Fruit fly (Drosophila melanogaster): ENCODE measurements around the gene CG14391.

The CG14391 gene

DNA sequence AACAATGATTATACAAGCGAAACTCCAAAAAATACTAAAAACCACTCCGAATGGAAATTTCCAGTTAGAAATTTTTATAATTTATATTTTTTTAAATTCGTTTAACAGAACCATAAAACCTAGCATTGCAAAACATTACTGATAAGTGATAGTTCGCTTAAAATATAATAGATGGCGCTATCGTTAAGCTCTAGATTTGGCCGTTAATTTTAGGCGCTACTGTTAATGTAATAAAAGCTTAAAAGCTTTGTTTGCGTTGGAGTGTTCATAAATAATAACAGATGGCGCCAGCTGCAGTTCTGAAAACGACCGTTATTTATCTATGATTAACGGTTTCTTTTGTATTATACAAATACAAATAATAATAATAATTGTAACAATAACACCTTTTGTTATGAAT lies 29.1 kb upstream of the CG14391 start (continued):
- TF ChIP-seq CG1792 (GFP tag; optimal IDR thresholded peaks at IDR 0.05) = no peak
- no peak for TF ChIP-seq CG8944 (GFP tag; optimal IDR thresholded peaks at IDR 0.05)
- no peak for TF ChIP-seq gcm2 (GFP tag; optimal IDR thresholded peaks at IDR 0.05)
- no peak for TF ChIP-seq ewg (GFP tag; optimal IDR thresholded peaks at IDR 0.05)
- no peak for TF ChIP-seq CG12744 (GFP tag; optimal IDR thresholded peaks at IDR 0.05)
- TF ChIP-seq CG11456 (GFP tag; IDR thresholded peaks at IDR 0.05) = peak; percentile 68; the same call in 2 of the 3 replicates
- no peak for TF ChIP-seq z (GFP tag; IDR thresholded peaks at IDR 0.05)
- peak; percentile 28 for TF ChIP-seq Sox102F (GFP tag; optimal IDR thresholded peaks at IDR 0.05)
- no peak for TF ChIP-seq H15 (GFP tag; IDR thresholded peaks at IDR 0.05)
- TF ChIP-seq CG9876 (GFP tag; optimal IDR thresholded peaks at IDR 0.05) = no peak
- TF ChIP-seq CG12299 (tag; optimal IDR thresholded peaks at IDR 0.05) = no peak
- TF ChIP-seq CG3281 (GFP tag; optimal IDR thresholded peaks at IDR 0.05) = no peak
- TF ChIP-seq row (GFP tag; IDR thresholded peaks at IDR 0.05) = no peak
- no peak for TF ChIP-seq BEAF-32 (GFP tag; optimal IDR thresholded peaks at IDR 0.05)
- no peak for TF ChIP-seq cad (GFP tag; optimal IDR thresholded peaks at IDR 0.05)
- no peak for TF ChIP-seq CG31224 (GFP tag; IDR thresholded peaks at IDR 0.05)
- TF ChIP-seq knrl (GFP tag; IDR thresholded peaks at IDR 0.05; ENCODE audit: partially characterized antibody) = no peak
- TF ChIP-seq C15 (GFP tag; IDR thresholded peaks at IDR 0.05) = no peak
- TF ChIP-seq Hr51 (GFP tag; optimal IDR thresholded peaks at IDR 0.05) = peak in 1 of 2 experiments; percentile 16
- TF ChIP-seq CG4424 (GFP tag; optimal IDR thresholded peaks at IDR 0.05) = no peak
- TF ChIP-seq ara (GFP tag; IDR thresholded peaks at IDR 0.05) = no peak
- no peak for TF ChIP-seq CG3407 (GFP tag; optimal IDR thresholded peaks at IDR 0.05)
- TF ChIP-seq CG1024 (GFP tag; IDR thresholded peaks at IDR 0.05) = no peak
- TF ChIP-seq CG16779 (GFP tag; IDR thresholded peaks at IDR 0.05) = no peak
- TF ChIP-seq CG10462 (GFP tag; optimal IDR thresholded peaks at IDR 0.05) = no peak
- TF ChIP-seq p53 (GFP tag; optimal IDR thresholded peaks at IDR 0.05) = no peak
- TF ChIP-seq YL-1 (GFP tag; optimal IDR thresholded peaks at IDR 0.05) = no peak
- TF ChIP-seq CG16815 (GFP tag; optimal IDR thresholded peaks at IDR 0.05) = no peak
- no peak for TF ChIP-seq Poxn (GFP tag; IDR thresholded peaks at IDR 0.05)
- TF ChIP-seq CG17385 (GFP tag; optimal IDR thresholded peaks at IDR 0.05) = peak; percentile 3
- TF ChIP-seq Ets65A (GFP tag) = no peak
- TF ChIP-seq prd (optimal IDR thresholded peaks at IDR 0.05) = no peak
- no peak for TF ChIP-seq prd (GFP tag; IDR thresholded peaks at IDR 0.05)
- no peak for TF ChIP-seq ranshi (GFP tag; IDR thresholded peaks at IDR 0.05)
- TF ChIP-seq Lpt (GFP tag; optimal IDR thresholded peaks at IDR 0.05) = no peak
- no peak for TF ChIP-seq oc (tag; optimal IDR thresholded peaks at IDR 0.05)
- no peak for TF ChIP-seq Asciz (GFP tag; optimal IDR thresholded peaks at IDR 0.05)
- no peak for TF ChIP-seq CG15011 (GFP tag; optimal IDR thresholded peaks at IDR 0.05)
- TF ChIP-seq zf30C (GFP tag; optimal IDR thresholded peaks at IDR 0.05) = no peak
- TF ChIP-seq rib (GFP tag; IDR thresholded peaks at IDR 0.05) = no peak
- no peak for TF ChIP-seq TFAM (GFP tag; optimal IDR thresholded peaks at IDR 0.05)
- no peak for TF ChIP-seq ind (GFP tag; optimal IDR thresholded peaks at IDR 0.05)
- TF ChIP-seq hbn (GFP tag; IDR thresholded peaks at IDR 0.05; ENCODE audit: partially characterized antibody) = no peak
- TF ChIP-seq sc (optimal IDR thresholded peaks at IDR 0.05) = no peak
- TF ChIP-seq sc (GFP tag; optimal IDR thresholded peaks at IDR 0.05) = no peak
- TF ChIP-seq Hmr (GFP tag; optimal IDR thresholded peaks at IDR 0.05) = peak; percentile 22
- peak in 1 of 2 experiments; percentile 37 for TF ChIP-seq Pdp1 (GFP tag; optimal IDR thresholded peaks at IDR 0.05)
- TF ChIP-seq lilli (GFP tag; optimal IDR thresholded peaks at IDR 0.05) = no peak
- no peak for TF ChIP-seq CG2116 (GFP tag; optimal IDR thresholded peaks at IDR 0.05)
- no peak for TF ChIP-seq Drgx (GFP tag; IDR thresholded peaks at IDR 0.05)
- no peak for TF ChIP-seq lab (GFP tag; optimal IDR thresholded peaks at IDR 0.05)
- TF ChIP-seq danr (GFP tag; IDR thresholded peaks at IDR 0.05) = no peak
- no peak for TF ChIP-seq eyg (GFP tag; optimal IDR thresholded peaks at IDR 0.05)
